Worm (Caenorhabditis elegans) whole organism, L1 larva: Measurements from ENCODE around the gene F58G1.8.

Experiments used
- alr-1 ChIP-seq: fragments of 200-800 bp; sonication (Bioruptor generic); optimal IDR thresholded peaks from 2 replicates; lab custom pipeline; 2018; ENCODE audit warnings: borderline replicate concordance, mild to moderate bottlenecking, missing genetic modification characterization, missing compliant biosample characterization
- blmp-1 ChIP-seq: fragments of 150-350 bp; optimal IDR thresholded peaks from 2 replicates; lab custom pipeline; 2014; ENCODE audit warnings: missing biosample characterization, missing genetic modification characterization
- ceh-82 ChIP-seq, 3 experiments: fragments of 150-350 bp in 1 of 3; sonication (generic microtip) in 2 of 3; optimal IDR thresholded peaks; 2 replicates each; lab custom pipeline; 2014 to 2017; ENCODE audit warnings: missing biosample characterization in 3 of 3, missing genetic modification characterization in 3 of 3
- ces-1 ChIP-seq: fragments of 150-350 bp; optimal IDR thresholded peaks from 2 replicates; lab custom pipeline; 2014; ENCODE audit warnings: missing biosample characterization, missing genetic modification reagents, missing genetic modification characterization
- dpl-1 ChIP-seq, 3 experiments: fragments of 150-350 bp in 2 of 3; sonication (generic microtip) in 1 of 3; optimal IDR thresholded peaks; 2 replicates each; lab custom pipeline; 2014 to 2017; ENCODE audit warnings: missing biosample characterization in 3 of 3, missing genetic modification characterization in 3 of 3, missing genetic modification reagents in 3 of 3
- dsc-1 ChIP-seq: sonication (generic microtip); optimal IDR thresholded peaks from 2 replicates; lab custom pipeline; 2016; ENCODE audit warnings: mild to moderate bottlenecking, missing genetic modification characterization, missing compliant biosample characterization
- efl-1 ChIP-seq, 4 experiments: fragments of 150-350 bp; optimal IDR thresholded peaks in 3 of 4; peaks in 1 of 4; 1 replicate in 1 of 4; 2 replicates in 3 of 4; lab custom pipeline; 2014; ENCODE audit warnings: missing biosample characterization in 2 of 4, missing genetic modification characterization in 2 of 4, missing genetic modification reagents in 2 of 4
- efl-3 ChIP-seq: fragments of 200-800 bp; sonication (Bioruptor generic); optimal IDR thresholded peaks from 2 replicates; lab custom pipeline; 2018; ENCODE audit warnings: mild to moderate bottlenecking, missing genetic modification characterization, missing compliant biosample characterization
- elt-2 ChIP-seq: sonication (generic microtip); optimal IDR thresholded peaks from 2 replicates; lab custom pipeline; 2016; ENCODE audit warnings: missing genetic modification characterization, mild to moderate bottlenecking, inconsistent platforms, missing compliant biosample characterization, missing genetic modification reagents
- elt-3 ChIP-seq, 6 experiments: fragments of 150-350 bp in 1 of 6; sonication (generic microtip); optimal IDR thresholded peaks; 2 replicates each; lab custom pipeline; 2017 to 2018; ENCODE audit warnings: missing biosample characterization in 6 of 6, missing genetic modification characterization in 6 of 6, inconsistent platforms in 1 of 6
- ets-5 ChIP-seq: fragments of 200-800 bp; sonication (Bioruptor generic); IDR thresholded peaks from 2 replicates; pipeline ENCODE4 v1.3.6; 2022; ENCODE audit warnings: missing genetic modification characterization, missing compliant biosample characterization
- fkh-8 ChIP-seq: sonication (generic microtip); optimal IDR thresholded peaks from 2 replicates; lab custom pipeline; 2016; ENCODE audit warnings: mild to moderate bottlenecking, missing genetic modification characterization, missing compliant biosample characterization
- fos-1 ChIP-seq: fragments of 150-350 bp; optimal IDR thresholded peaks from 2 replicates; lab custom pipeline; 2014; ENCODE audit warnings: missing biosample characterization, missing genetic modification characterization
- grh-1 ChIP-seq: fragments of 200-800 bp; sonication (Bioruptor generic); IDR thresholded peaks from 2 replicates; pipeline ENCODE4 v1.3.6; 2022; ENCODE audit warnings: missing genetic modification reagents, missing genetic modification characterization, missing compliant biosample characterization
- isw-1 ChIP-seq: fragments of 200-800 bp; sonication (Bioruptor generic); IDR thresholded peaks from 2 replicates; pipeline ENCODE4 v1.3.6; 2022; ENCODE audit warnings: missing genetic modification characterization, missing compliant biosample characterization
- lin-15B ChIP-seq: fragments of 150-350 bp; sonication (generic microtip); optimal IDR thresholded peaks from 3 replicates; lab custom pipeline; 2014; ENCODE audit warnings: missing biosample characterization, missing genetic modification characterization
- lin-39 ChIP-seq: fragments of 150-350 bp; optimal IDR thresholded peaks from 2 replicates; lab custom pipeline; 2014; ENCODE audit warnings: missing biosample characterization, missing genetic modification reagents, missing genetic modification characterization
- lsy-2 ChIP-seq, 2 experiments: fragments of 150-350 bp; optimal IDR thresholded peaks; 2 replicates each; lab custom pipeline; 2014; ENCODE audit warnings: missing biosample characterization in 2 of 2, missing genetic modification characterization in 2 of 2
- nhr-12 ChIP-seq: sonication (generic microtip); optimal IDR thresholded peaks from 2 replicates; lab custom pipeline; 2017; ENCODE audit warnings: missing biosample characterization, missing genetic modification characterization
- nhr-237 ChIP-seq: fragments of 150-350 bp; optimal IDR thresholded peaks from 2 replicates; lab custom pipeline; 2014; ENCODE audit warnings: missing biosample characterization, missing genetic modification characterization
- nhr-28 ChIP-seq: fragments of 150-350 bp; optimal IDR thresholded peaks from 2 replicates; lab custom pipeline; 2014; ENCODE audit warnings: missing biosample characterization, missing genetic modification characterization
- nhr-47 ChIP-seq: sonication (generic microtip); optimal IDR thresholded peaks from 2 replicates; lab custom pipeline; 2016; ENCODE audit warnings: mild to moderate bottlenecking, missing genetic modification characterization, moderate library complexity, missing compliant biosample characterization
- nhr-71 ChIP-seq: sonication (generic microtip); optimal IDR thresholded peaks from 2 replicates; lab custom pipeline; 2016; ENCODE audit warnings: mild to moderate bottlenecking, missing genetic modification characterization, moderate library complexity, missing compliant biosample characterization
- nhr-76 ChIP-seq: sonication (generic microtip); optimal IDR thresholded peaks from 2 replicates; lab custom pipeline; 2017; ENCODE audit warnings: missing biosample characterization, missing genetic modification characterization
- nhr-90 ChIP-seq: sonication (generic microtip); optimal IDR thresholded peaks from 2 replicates; lab custom pipeline; 2016; ENCODE audit warnings: mild to moderate bottlenecking, missing genetic modification characterization, missing compliant biosample characterization; ENCODE audit not compliant: poor library complexity
- pax-3 ChIP-seq: fragments of 200-800 bp; sonication (Bioruptor generic); optimal IDR thresholded peaks from 2 replicates; lab custom pipeline; 2018; ENCODE audit warnings: mild to moderate bottlenecking, missing genetic modification characterization, moderate library complexity, missing compliant biosample characterization
- pqm-1 ChIP-seq: sonication (generic microtip); optimal IDR thresholded peaks from 3 replicates; lab custom pipeline; 2017; ENCODE audit warnings: missing biosample characterization, missing genetic modification characterization
- rnt-1 ChIP-seq: sonication (generic microtip); optimal IDR thresholded peaks from 2 replicates; lab custom pipeline; 2016; ENCODE audit warnings: mild to moderate bottlenecking, missing genetic modification characterization, moderate library complexity, missing compliant biosample characterization
- sox-4 ChIP-seq: sonication (generic microtip); optimal IDR thresholded peaks from 2 replicates; lab custom pipeline; 2016; ENCODE audit warnings: missing genetic modification characterization, missing compliant biosample characterization
- sup-37 ChIP-seq: fragments of 200-800 bp; sonication (Bioruptor generic); optimal IDR thresholded peaks from 2 replicates; lab custom pipeline; 2018; ENCODE audit warnings: mild to moderate bottlenecking, missing genetic modification characterization, missing compliant biosample characterization
- tbx-2 ChIP-seq: sonication (generic microtip); optimal IDR thresholded peaks from 2 replicates; lab custom pipeline; 2016; ENCODE audit warnings: missing genetic modification characterization, missing compliant biosample characterization
- tlp-1 ChIP-seq: fragments of 150-350 bp; optimal IDR thresholded peaks from 2 replicates; lab custom pipeline; 2014; ENCODE audit warnings: missing biosample characterization, missing genetic modification characterization
- unc-130 ChIP-seq: fragments of 150-350 bp; optimal IDR thresholded peaks from 2 replicates; lab custom pipeline; 2017; ENCODE audit warnings: missing biosample characterization, missing genetic modification characterization, inconsistent platforms
- unc-86 ChIP-seq: sonication (generic microtip); optimal IDR thresholded peaks from 2 replicates; lab custom pipeline; 2016; ENCODE audit warnings: missing genetic modification characterization, missing compliant biosample characterization
- vab-15 ChIP-seq: sonication (generic microtip); optimal IDR thresholded peaks from 2 replicates; lab custom pipeline; 2017; ENCODE audit warnings: missing genotype, mild to moderate bottlenecking, missing genetic modification characterization, missing compliant biosample characterization
- xbp-1 ChIP-seq: sonication (generic microtip); optimal IDR thresholded peaks from 2 replicates; lab custom pipeline; 2016; ENCODE audit warnings: missing genetic modification characterization, missing compliant biosample characterization
- ztf-11 ChIP-seq, 2 experiments: sonication (generic microtip); optimal IDR thresholded peaks; 2 replicates each; lab custom pipeline; 2016 to 2017; ENCODE audit warnings: missing genetic modification characterization in 2 of 2, missing biosample characterization in 1 of 2, missing compliant biosample characterization in 1 of 2
- ztf-4 ChIP-seq: fragments of 150-350 bp; optimal IDR thresholded peaks from 2 replicates; lab custom pipeline; 2014; ENCODE audit warnings: missing biosample characterization, missing genetic modification characterization

Gene F58G1.8

ce11 chrII:12897942-12898341 is 27.5 kb downstream of the F58G1.8 start, which contains the start of gene clec-64:
Gene clec-64 (plus strand): TSS chrII:12898242.
- TF ChIP-seq nhr-90 (tag; lab: Kevin White, UChicago): no peak
- no peak for TF ChIP-seq pax-3 (tag; lab: Kevin White, UChicago)
- TF ChIP-seq ceh-82 (tag; optimal IDR thresholded peaks at IDR 0.05; lab: Kevin White, UChicago): no peak
- TF ChIP-seq xbp-1 (tag; lab: Kevin White, UChicago): no peak
- no peak for TF ChIP-seq fkh-8 (tag; lab: Kevin White, UChicago)
- no peak for TF ChIP-seq ces-1 (GFP tag; lab: Kevin White, UChicago)
- TF ChIP-seq ets-5 (GFP tag; lab: Robert Waterston, UW): no peak
- TF ChIP-seq dsc-1 (tag; lab: Kevin White, UChicago): no peak
- TF ChIP-seq nhr-47 (tag; lab: Kevin White, UChicago): no peak
- no peak for TF ChIP-seq blmp-1 (tag; lab: Kevin White, UChicago)
- no peak for TF ChIP-seq nhr-12 (tag; lab: Kevin White, UChicago)
- TF ChIP-seq nhr-71 (tag; lab: Kevin White, UChicago): no peak
- no peak for TF ChIP-seq nhr-76 (tag; lab: Kevin White, UChicago)
- no peak for TF ChIP-seq efl-1 (optimal IDR thresholded peaks at IDR 0.05; lab: Kevin White, UChicago)
- TF ChIP-seq efl-1 (GFP tag; optimal IDR thresholded peaks at IDR 0.05 in 1 of 2; lab: Kevin White, UChicago): no peak
- no peak for TF ChIP-seq rnt-1 (tag; lab: Kevin White, UChicago)
- TF ChIP-seq dpl-1 (GFP tag; optimal IDR thresholded peaks at IDR 0.05; lab: Kevin White, UChicago): no peak
- TF ChIP-seq isw-1 (GFP tag; lab: Robert Waterston, UW): no peak
- TF ChIP-seq, all 84 proteins: peak for 0

ce11 chrII:12897361-12897760 is 28.1 kb downstream of the F58G1.8 start:
- no peak for TF ChIP-seq sox-4 (tag; lab: Kevin White, UChicago)
- TF ChIP-seq efl-1 (optimal IDR thresholded peaks at IDR 0.05; lab: Kevin White, UChicago): no peak
- peak in 1 of 2 experiments; percentile 69 for TF ChIP-seq efl-1 (GFP tag; optimal IDR thresholded peaks at IDR 0.05 in 1 of 2; lab: Kevin White, UChicago)
- no peak for TF ChIP-seq tbx-2 (tag; lab: Kevin White, UChicago)

- TF ChIP-seq nhr-76 (tag; lab: Kevin White, UChicago): no peak
- no peak for TF ChIP-seq blmp-1 (tag; lab: Kevin White, UChicago)
- TF ChIP-seq ztf-4: no peak
These were observed 28.8 kb downstream of the F58G1.8 start for ce11 chrII:12896666-12897065.

ce11 chrII:12895078-12895670 is 30.3 kb downstream of the F58G1.8 start, which contains the start of the genes clec-62 and clec-63:
Gene clec-62 (minus strand): TSS chrII:12895128.
Gene clec-63 (plus strand): TSS chrII:12895638.
- no peak for TF ChIP-seq alr-1 (tag; lab: Kevin White, UChicago)
- peak; percentile 55 for TF ChIP-seq tlp-1 (tag; lab: Kevin White, UChicago)
- no peak for TF ChIP-seq ces-1 (GFP tag; lab: Kevin White, UChicago)
- peak; percentile 81 for TF ChIP-seq elt-2
- peak; percentile 35 for TF ChIP-seq pqm-1 (tag; lab: Kevin White, UChicago)
- peak; percentile 21 for TF ChIP-seq pax-3 (tag; lab: Kevin White, UChicago)
- TF ChIP-seq, all 84 proteins: peak for 4

ce11 chrII:12892407-12892806 is 33.0 kb downstream of the F58G1.8 start:
- TF ChIP-seq blmp-1 (tag; lab: Kevin White, UChicago): no peak
- no peak for TF ChIP-seq xbp-1 (tag; lab: Kevin White, UChicago)
- no peak for TF ChIP-seq elt-3 (tag; optimal IDR thresholded peaks at IDR 0.05; lab: Kevin White, UChicago)
- TF ChIP-seq elt-2: peak; percentile 14

- TF ChIP-seq lin-15B (tag; lab: Kevin White, UChicago) (no peak), unc-86 (tag; lab: Kevin White, UChicago) (no peak), unc-130 (tag; lab: Kevin White, UChicago) (no peak), nhr-237 (tag; lab: Kevin White, UChicago) (no peak), lin-39 (tag; lab: Kevin White, UChicago) (no peak), vab-15 (no peak), fos-1 (tag; lab: Kevin White, UChicago) (no peak), sup-37 (GFP tag; lab: Kevin White, UChicago) (no peak), grh-1 (GFP tag; lab: Robert Waterston, UW) (no peak), lsy-2 (tag; optimal IDR thresholded peaks at IDR 0.05; lab: Kevin White, UChicago) (no peak), dsc-1 (tag; lab: Kevin White, UChicago) (no peak), nhr-28 (tag; lab: Kevin White, UChicago) (no peak), ets-5 (GFP tag; lab: Robert Waterston, UW) (no peak), efl-3 (no peak), tbx-2 (tag; lab: Kevin White, UChicago) (no peak), ztf-11 (tag; optimal IDR thresholded peaks at IDR 0.05; lab: Kevin White, UChicago) (no peak)
- TF ChIP-seq, all 84 proteins: peak for 0
These were observed 37.0 kb downstream of the F58G1.8 start, which contains the start of gene F35C5.3 for ce11 chrII:12888471-12888870. Gene F35C5.3 (plus strand): TSS chrII:12888771.
